Worm (Caenorhabditis elegans): ENCODE results near the gene srab-9.

DNA sequence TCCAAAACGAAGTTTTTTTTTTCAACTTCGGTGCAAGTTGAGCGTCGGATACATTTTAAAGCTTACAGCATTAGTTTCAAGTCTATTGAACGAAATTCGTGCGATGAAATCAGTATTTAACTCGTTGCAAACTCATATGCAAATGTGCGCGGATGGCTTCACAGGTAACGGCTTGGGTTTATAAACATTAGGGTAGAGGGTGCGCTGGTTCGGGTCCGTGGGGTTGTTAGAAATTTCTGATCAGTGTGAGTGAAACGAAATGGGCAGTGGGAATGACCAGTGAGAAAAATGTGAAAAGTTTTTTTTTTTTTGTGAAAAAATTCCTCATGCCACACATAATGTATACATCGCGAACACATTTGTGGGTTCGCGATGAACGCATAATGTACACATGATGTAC is 22.1 kb upstream of the srab-9 start:
- TF ChIP-seq nhr-12 (tag; optimal IDR thresholded peaks at IDR 0.05) (no peak), ztf-11 (tag; optimal IDR thresholded peaks at IDR 0.05) (no peak), nhr-11 (tag; optimal IDR thresholded peaks at IDR 0.05) (no peak), unc-55 (GFP tag; optimal IDR thresholded peaks at IDR 0.05) (no peak), aly-2 (tag; optimal IDR thresholded peaks at IDR 0.05) (no peak), skn-1 (tag; optimal IDR thresholded peaks at IDR 0.05) (no peak), egl-27 (tag; optimal IDR thresholded peaks at IDR 0.05) (no peak), ZK546.5 (tag; optimal IDR thresholded peaks at IDR 0.05) (no peak), alr-1 (tag; optimal IDR thresholded peaks at IDR 0.05) (no peak), nhr-6 (tag; optimal IDR thresholded peaks at IDR 0.05) (no peak)

All from whole organism, L2 larva.